Worm (Caenorhabditis elegans) whole organism, L2 larva: ENCODE results near the gene cox-6A.

Source experiments
- C34F6.9 ChIP-seq: fragments of 150-350 bp; optimal IDR thresholded peaks from 2 replicates; lab custom pipeline; 2014; ENCODE audit warnings: missing biosample characterization, missing genetic modification characterization
- ZK546.5 ChIP-seq: sonication (generic microtip); optimal IDR thresholded peaks from 2 replicates; lab custom pipeline; 2017; ENCODE audit warnings: missing biosample characterization, missing genetic modification characterization
- aly-2 ChIP-seq: fragments of 150-350 bp; optimal IDR thresholded peaks from 2 replicates; lab custom pipeline; 2014; ENCODE audit warnings: missing biosample characterization, missing genetic modification characterization
- ceh-16 ChIP-seq: fragments of 150-350 bp; optimal IDR thresholded peaks from 2 replicates; lab custom pipeline; 2014; ENCODE audit warnings: missing biosample characterization, missing genetic modification characterization
- ceh-82 ChIP-seq: fragments of 150-350 bp; optimal IDR thresholded peaks from 2 replicates; lab custom pipeline; 2014; ENCODE audit warnings: missing biosample characterization, missing genetic modification characterization
- crh-2 ChIP-seq: sonication (generic microtip); optimal IDR thresholded peaks from 2 replicates; lab custom pipeline; 2017; ENCODE audit warnings: missing biosample characterization, missing genetic modification characterization
- egl-27 ChIP-seq: sonication (generic microtip); optimal IDR thresholded peaks from 3 replicates; lab custom pipeline; 2017; ENCODE audit warnings: missing biosample characterization, missing genetic modification reagents, missing genetic modification characterization
- lin-13 ChIP-seq: fragments of 150-350 bp; optimal IDR thresholded peaks from 2 replicates; lab custom pipeline; 2014; ENCODE audit warnings: missing biosample characterization, missing genetic modification reagents, missing genetic modification characterization
- lsy-2 ChIP-seq, 2 experiments: fragments of 150-350 bp in 1 of 2; sonication (generic microtip) in 1 of 2; optimal IDR thresholded peaks; 2 replicates each; lab custom pipeline; 2014 to 2017; ENCODE audit warnings: missing biosample characterization in 2 of 2, missing genetic modification characterization in 2 of 2
- nhr-11 ChIP-seq: fragments of 150-350 bp; optimal IDR thresholded peaks from 2 replicates; lab custom pipeline; 2014; ENCODE audit warnings: missing biosample characterization, missing genetic modification characterization
- nhr-237 ChIP-seq: fragments of 150-350 bp; optimal IDR thresholded peaks from 2 replicates; lab custom pipeline; 2014; ENCODE audit warnings: missing biosample characterization, missing genetic modification characterization
- unc-39 ChIP-seq: fragments of 150-350 bp; optimal IDR thresholded peaks from 2 replicates; lab custom pipeline; 2014; ENCODE audit warnings: missing biosample characterization, missing genetic modification characterization
- unc-55 ChIP-seq: fragments of 150-350 bp; sonication (generic microtip); optimal IDR thresholded peaks from 3 replicates; lab custom pipeline; 2014; ENCODE audit warnings: missing biosample characterization, missing genetic modification reagents, missing genetic modification characterization
- ztf-11 ChIP-seq: sonication (generic microtip); optimal IDR thresholded peaks from 2 replicates; lab custom pipeline; 2017; ENCODE audit warnings: missing biosample characterization, missing genetic modification characterization

DNA sequence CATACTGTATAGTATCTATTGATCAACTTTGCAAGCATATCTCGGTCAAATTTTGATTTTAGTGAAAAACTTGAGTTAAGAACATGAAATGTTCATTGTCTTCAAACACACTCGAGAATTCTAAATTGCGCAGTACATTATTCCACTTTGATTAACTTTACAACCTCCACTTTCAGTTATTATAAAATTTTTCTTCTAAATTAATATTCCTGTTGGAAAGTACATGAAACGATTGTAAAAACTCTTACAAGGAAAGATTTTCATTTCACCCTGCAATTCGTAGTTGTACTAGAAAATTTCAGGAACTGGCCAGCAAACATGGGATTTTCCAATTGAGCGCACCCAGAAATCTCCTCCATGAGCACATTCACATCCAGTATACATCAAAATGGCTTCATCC lies 36.8 kb upstream of the cox-6A start, which contains the start of gene C45G9.14:
- no peak for TF ChIP-seq unc-55
- TF ChIP-seq ceh-82 (tag; lab: Kevin White, UChicago): no peak
- TF ChIP-seq lsy-2 (tag; optimal IDR thresholded peaks at IDR 0.05; lab: Kevin White, UChicago): no peak
- no peak for TF ChIP-seq lin-13 (GFP tag; lab: Kevin White, UChicago)
- TF ChIP-seq C34F6.9: no peak
- TF ChIP-seq nhr-11 (tag; lab: Kevin White, UChicago): no peak
- no peak for TF ChIP-seq ceh-16 (tag; lab: Kevin White, UChicago)
- no peak for TF ChIP-seq ZK546.5 (tag; lab: Kevin White, UChicago)
- no peak for TF ChIP-seq egl-27 (tag; lab: Kevin White, UChicago)
- no peak for TF ChIP-seq unc-39 (tag; lab: Kevin White, UChicago)
- TF ChIP-seq nhr-237 (tag; lab: Kevin White, UChicago): no peak
- TF ChIP-seq aly-2: no peak
- no peak for TF ChIP-seq ztf-11 (tag; lab: Kevin White, UChicago)
- no peak for TF ChIP-seq crh-2 (tag; lab: Kevin White, UChicago)
